Worm (Caenorhabditis elegans): ENCODE data around the gene T08H10.3.

ce11 chrV:4471065-4471464 is at the start of gene T08H10.3:
- TF ChIP-seq dpl-1 (GFP tag; optimal IDR thresholded peaks at IDR 0.05) (no peak), nhr-12 (tag; optimal IDR thresholded peaks at IDR 0.05) (no peak), vab-15 (tag; optimal IDR thresholded peaks at IDR 0.05) (no peak), alr-1 (tag; optimal IDR thresholded peaks at IDR 0.05; ENCODE audit: borderline replicate concordance) (no peak), blmp-1 (tag; optimal IDR thresholded peaks at IDR 0.05) (no peak), pqm-1 (tag; optimal IDR thresholded peaks at IDR 0.05) (no peak), nhr-11 (tag; optimal IDR thresholded peaks at IDR 0.05) (no peak), lin-13 (GFP tag; optimal IDR thresholded peaks at IDR 0.05) (no peak), skn-1 (tag; optimal IDR thresholded peaks at IDR 0.05) (no peak), ces-1 (GFP tag; optimal IDR thresholded peaks at IDR 0.05) (no peak), lin-35 (GFP tag; optimal IDR thresholded peaks at IDR 0.05) (no peak), unc-62 (GFP tag; optimal IDR thresholded peaks at IDR 0.05) (no peak), lsy-2 (tag; optimal IDR thresholded peaks at IDR 0.05) (no peak), zag-1 (tag; optimal IDR thresholded peaks at IDR 0.05) (no peak)
